Worm (Caenorhabditis elegans): ENCODE measurements around the gene C45G9.9.

- TF ChIP-seq tra-4 (tag; optimal IDR thresholded peaks at IDR 0.05): no peak
- TF ChIP-seq ceh-13 (GFP tag; optimal IDR thresholded peaks at IDR 0.05): no peak
- TF ChIP-seq F13C5.2 (tag; optimal IDR thresholded peaks at IDR 0.05): no peak
These were observed 7.9 kb downstream of the C45G9.9 start, which contains the start of gene C45G9.5 for ce11 chrIII:5047740-5048139.
